Worm (Caenorhabditis elegans) whole organism, L4 larva: ENCODE measurements around the gene C30H6.8.

Experiments
- F10B5.3 ChIP-seq: sonication (generic microtip); optimal IDR thresholded peaks from 2 replicates; lab custom pipeline; 2016; ENCODE audit warnings: mild to moderate bottlenecking, missing genetic modification characterization, missing compliant biosample characterization
- F37D6.2 ChIP-seq: sonication (generic microtip); optimal IDR thresholded peaks from 2 replicates; lab custom pipeline; 2016; ENCODE audit warnings: mild to moderate bottlenecking, missing genetic modification characterization, missing compliant biosample characterization
- F49E8.2 ChIP-seq: sonication (generic microtip); optimal IDR thresholded peaks from 2 replicates; lab custom pipeline; 2016; ENCODE audit warnings: missing compliant biosample characterization, mild to moderate bottlenecking, missing genetic modification characterization, borderline replicate concordance
- R02D3.7 ChIP-seq: fragments of 150-350 bp; sonication (generic microtip); optimal IDR thresholded peaks from 3 replicates; lab custom pipeline; 2014; ENCODE audit warnings: missing biosample characterization, missing genetic modification characterization
- T26A8.4 ChIP-seq: fragments of 200-800 bp; sonication (Bioruptor generic); IDR thresholded peaks from 2 replicates; pipeline ENCODE4 v1.3.6; 2022; ENCODE audit warnings: missing genetic modification characterization, missing compliant biosample characterization
- Y5F2A.4 ChIP-seq: fragments of 200-800 bp; sonication (Bioruptor generic); optimal IDR thresholded peaks from 2 replicates; lab custom pipeline; 2018; ENCODE audit warnings: mild to moderate bottlenecking, missing genetic modification characterization, missing compliant biosample characterization
- aha-1 ChIP-seq: fragments of 150-350 bp; peaks from one replicate; lab custom pipeline; 2014; ENCODE audit warnings: missing biosample characterization, missing genetic modification characterization
- ceh-20 ChIP-seq: fragments of 200-800 bp; sonication (Bioruptor generic); IDR thresholded peaks from 2 replicates; pipeline ENCODE4 v1.3.6; 2022; ENCODE audit warnings: missing genetic modification reagents, missing genetic modification characterization, missing compliant biosample characterization
- ceh-32 ChIP-seq: sonication (generic microtip); optimal IDR thresholded peaks from 2 replicates; lab custom pipeline; 2016; ENCODE audit warnings: mild to moderate bottlenecking, missing genetic modification characterization, missing compliant biosample characterization; ENCODE audit not compliant: poor library complexity
- ceh-44 ChIP-seq: fragments of 200-800 bp; sonication (Bioruptor generic); IDR thresholded peaks from 2 replicates; pipeline ENCODE4 v1.3.6; 2022; ENCODE audit warnings: missing genetic modification reagents, missing genetic modification characterization, missing compliant biosample characterization
- ceh-62 ChIP-seq: sonication (generic microtip); optimal IDR thresholded peaks from 2 replicates; lab custom pipeline; 2017; ENCODE audit warnings: missing biosample characterization, missing genetic modification characterization
- ceh-82 ChIP-seq: sonication (generic microtip); optimal IDR thresholded peaks from 2 replicates; lab custom pipeline; 2017; ENCODE audit warnings: missing biosample characterization, missing genetic modification characterization
- ces-1 ChIP-seq: fragments of 150-350 bp; sonication (generic microtip); optimal IDR thresholded peaks from 4 replicates; lab custom pipeline; 2014; ENCODE audit warnings: missing biosample characterization, missing genetic modification reagents, missing genetic modification characterization
- cey-2 ChIP-seq: sonication (generic microtip); optimal IDR thresholded peaks from 3 replicates; lab custom pipeline; 2017; ENCODE audit warnings: missing genetic modification characterization, mild to moderate bottlenecking, missing compliant biosample characterization, antibody characterized with exemption, borderline replicate concordance; ENCODE audit not compliant: insufficient read depth
- ctbp-1 ChIP-seq: fragments of 200-800 bp; sonication (Bioruptor generic); IDR thresholded peaks from 2 replicates; pipeline ENCODE4 v1.3.6; 2022; ENCODE audit warnings: missing genetic modification reagents, missing genetic modification characterization, missing compliant biosample characterization
- daf-12 ChIP-seq: fragments of 150-350 bp; optimal IDR thresholded peaks from 2 replicates; lab custom pipeline; 2014; ENCODE audit warnings: missing biosample characterization, missing genetic modification reagents, missing genetic modification characterization
- daf-16 ChIP-seq, 3 experiments: sonication (generic microtip); optimal IDR thresholded peaks; 2 replicates each; lab custom pipeline; 2016 to 2017; ENCODE audit warnings: missing genetic modification characterization in 3 of 3, missing genetic modification reagents in 3 of 3, mild to moderate bottlenecking in 2 of 3, missing compliant biosample characterization in 2 of 3, missing biosample characterization in 1 of 3, moderate library complexity in 1 of 3
- dmd-6 ChIP-seq: fragments of 200-800 bp; sonication (Bioruptor generic); IDR thresholded peaks from 2 replicates; pipeline ENCODE4 v1.3.6; 2022; ENCODE audit warnings: missing genetic modification reagents, missing genetic modification characterization, missing compliant biosample characterization
- dve-1 ChIP-seq: sonication (generic microtip); optimal IDR thresholded peaks from 2 replicates; lab custom pipeline; 2017; ENCODE audit warnings: antibody characterized with exemption, mild to moderate bottlenecking, missing genetic modification characterization, missing compliant biosample characterization; ENCODE audit not compliant: insufficient read depth
- egl-27 ChIP-seq: sonication (generic microtip); optimal IDR thresholded peaks from 3 replicates; lab custom pipeline; 2017; ENCODE audit warnings: missing biosample characterization, missing genetic modification reagents, missing genetic modification characterization
- fkh-10 ChIP-seq: fragments of 150-350 bp; optimal IDR thresholded peaks from 2 replicates; lab custom pipeline; 2014; ENCODE audit warnings: missing biosample characterization, missing genetic modification reagents, missing genetic modification characterization
- hmg-1.1 ChIP-seq: fragments of 200-800 bp; sonication (Bioruptor generic); IDR thresholded peaks from 2 replicates; pipeline ENCODE4 v1.3.6; 2022; ENCODE audit warnings: missing genetic modification reagents, missing genetic modification characterization, missing compliant biosample characterization
- lin-1 ChIP-seq: fragments of 200-800 bp; sonication (Bioruptor generic); IDR thresholded peaks from 2 replicates; pipeline ENCODE4 v1.3.6; 2022; ENCODE audit warnings: missing genetic modification reagents, missing genetic modification characterization, missing compliant biosample characterization
- lin-15B ChIP-seq: fragments of 150-350 bp; sonication (generic microtip); optimal IDR thresholded peaks from 3 replicates; lab custom pipeline; 2014; ENCODE audit warnings: missing biosample characterization, missing genetic modification characterization
- lin-29 ChIP-seq: fragments of 200-800 bp; sonication (Bioruptor generic); IDR thresholded peaks from 2 replicates; pipeline ENCODE4 v1.3.6; 2022; ENCODE audit warnings: missing genetic modification reagents, missing genetic modification characterization, missing compliant biosample characterization
- lin-38 ChIP-seq: fragments of 200-800 bp; sonication (Bioruptor generic); IDR thresholded peaks from 2 replicates; pipeline ENCODE4 v1.3.6; 2022; ENCODE audit warnings: missing genetic modification reagents, missing genetic modification characterization, missing compliant biosample characterization
- lir-3 ChIP-seq: sonication (generic microtip); optimal IDR thresholded peaks from 2 replicates; lab custom pipeline; 2016; ENCODE audit warnings: mild to moderate bottlenecking, missing genetic modification characterization, missing compliant biosample characterization
- lsy-2 ChIP-seq, 2 experiments: fragments of 150-350 bp in 1 of 2; sonication (generic microtip) in 1 of 2; optimal IDR thresholded peaks; 2 replicates each; lab custom pipeline; 2014 to 2017; ENCODE audit warnings: missing biosample characterization in 2 of 2, missing genetic modification characterization in 2 of 2
- mdl-1 ChIP-seq, 2 experiments: fragments of 150-350 bp in 1 of 2; sonication (generic microtip) in 1 of 2; optimal IDR thresholded peaks; 2 replicates each; lab custom pipeline; 2014 to 2017; ENCODE audit warnings: missing biosample characterization in 2 of 2, missing genetic modification characterization in 2 of 2
- mep-1 ChIP-seq: fragments of 150-350 bp; sonication (generic microtip); optimal IDR thresholded peaks from 3 replicates; lab custom pipeline; 2014; ENCODE audit warnings: missing biosample characterization, missing genetic modification characterization
- mxl-3 ChIP-seq: fragments of 200-800 bp; sonication (Bioruptor generic); optimal IDR thresholded peaks from 2 replicates; lab custom pipeline; 2018; ENCODE audit warnings: mild to moderate bottlenecking, missing genetic modification characterization, missing compliant biosample characterization
- nhr-10 ChIP-seq: fragments of 150-350 bp; optimal IDR thresholded peaks from 2 replicates; lab custom pipeline; 2014; ENCODE audit warnings: missing biosample characterization, missing genetic modification characterization
- nhr-111 ChIP-seq: fragments of 200-800 bp; sonication (Bioruptor generic); optimal IDR thresholded peaks from 2 replicates; lab custom pipeline; 2018; ENCODE audit warnings: mild to moderate bottlenecking, missing genetic modification characterization, missing compliant biosample characterization
- nhr-237 ChIP-seq: sonication (generic microtip); optimal IDR thresholded peaks from 2 replicates; lab custom pipeline; 2017; ENCODE audit warnings: missing biosample characterization, missing genetic modification characterization
- nhr-28 ChIP-seq: fragments of 150-350 bp; optimal IDR thresholded peaks from 2 replicates; lab custom pipeline; 2014; ENCODE audit warnings: missing biosample characterization, missing genetic modification characterization
- nhr-41 ChIP-seq: fragments of 200-800 bp; sonication (Bioruptor generic); IDR thresholded peaks from 2 replicates; pipeline ENCODE4 v1.3.6; 2022; ENCODE audit warnings: missing genetic modification reagents, missing genetic modification characterization, missing compliant biosample characterization
- nhr-42 ChIP-seq: fragments of 200-800 bp; sonication (Bioruptor generic); IDR thresholded peaks from 2 replicates; pipeline ENCODE4 v1.3.6; 2022; ENCODE audit warnings: missing genetic modification characterization, missing compliant biosample characterization
- nhr-48 ChIP-seq: sonication (generic microtip); optimal IDR thresholded peaks from 2 replicates; lab custom pipeline; 2016; ENCODE audit warnings: mild to moderate bottlenecking, missing genetic modification characterization, missing compliant biosample characterization
- nhr-76 ChIP-seq: fragments of 150-350 bp; optimal IDR thresholded peaks from 2 replicates; lab custom pipeline; 2014; ENCODE audit warnings: missing biosample characterization, missing genetic modification characterization
- pqm-1 ChIP-seq: sonication (generic microtip); optimal IDR thresholded peaks from 2 replicates; lab custom pipeline; 2017; ENCODE audit warnings: missing biosample characterization, missing genetic modification characterization
- set-16 ChIP-seq: fragments of 200-800 bp; sonication (Bioruptor generic); IDR thresholded peaks from 2 replicates; pipeline ENCODE4 v1.3.6; 2022; ENCODE audit warnings: missing genetic modification reagents, missing genetic modification characterization, missing compliant biosample characterization
- tag-97 ChIP-seq: fragments of 200-800 bp; sonication (Bioruptor generic); IDR thresholded peaks from 2 replicates; pipeline ENCODE4 v1.3.6; 2022; ENCODE audit warnings: missing genetic modification characterization, missing compliant biosample characterization
- unc-130 ChIP-seq: sonication (generic microtip); optimal IDR thresholded peaks from 2 replicates; lab custom pipeline; 2016; ENCODE audit warnings: missing genetic modification reagents, missing genetic modification characterization, missing compliant biosample characterization
- vab-7 ChIP-seq: fragments of 200-800 bp; sonication (Bioruptor generic); IDR thresholded peaks from 2 replicates; pipeline ENCODE4 v1.3.6; 2022; ENCODE audit warnings: missing genetic modification reagents, missing genetic modification characterization, missing compliant biosample characterization
- zip-2 ChIP-seq: fragments of 150-350 bp; optimal IDR thresholded peaks from 2 replicates; lab custom pipeline; 2014; ENCODE audit warnings: missing biosample characterization, missing genetic modification characterization
- ztf-7 ChIP-seq: fragments of 150-350 bp; optimal IDR thresholded peaks from 2 replicates; lab custom pipeline; 2014; ENCODE audit warnings: missing biosample characterization, missing genetic modification characterization

The C30H6.8 gene

DNA sequence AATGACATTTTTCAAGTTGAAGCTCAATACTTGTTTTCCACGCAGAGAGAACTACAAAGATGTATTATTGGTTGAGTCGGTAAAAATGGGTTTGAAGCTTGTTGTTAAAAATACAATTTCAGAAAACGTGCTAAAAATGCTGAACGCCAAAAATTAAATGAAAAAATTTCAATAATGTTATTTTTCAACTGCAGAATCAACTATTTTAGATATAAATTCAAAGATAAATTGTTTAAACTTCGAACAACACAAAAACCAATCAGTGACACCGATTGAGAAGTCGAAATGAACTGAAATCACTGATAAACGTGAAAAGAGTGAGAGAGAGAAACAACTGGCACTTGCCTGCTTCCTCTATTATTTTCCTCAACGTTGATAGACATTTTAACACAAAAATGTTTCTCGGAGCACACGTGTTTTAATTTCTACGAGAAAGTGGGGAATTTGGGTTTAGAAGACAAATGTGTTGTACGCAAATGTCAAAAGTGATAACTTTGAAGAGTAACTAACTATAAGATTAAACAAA is 5.4 kb downstream of the C30H6.8 start, which contains the start of gene T02D1.8:
Gene T02D1.8 (minus strand): TSS at position 51 of the 526 bp plus-strand sequence.
- TF ChIP-seq mxl-3 (GFP tag; lab: Kevin White, UChicago) (peak; percentile 74), lin-29 (no peak), pqm-1 (tag; lab: Kevin White, UChicago) (peak; percentile 78), ztf-7 (tag; lab: Kevin White, UChicago) (no peak), F37D6.2 (tag; lab: Kevin White, UChicago) (no peak), daf-16 (GFP tag; optimal IDR thresholded peaks at IDR 0.05; lab: Kevin White, UChicago) (no peak), daf-16 (tag; optimal IDR thresholded peaks at IDR 0.05; lab: Kevin White, UChicago) (peak; percentile 60), aha-1 (tag; lab: Kevin White, UChicago) (no peak), nhr-76 (tag; lab: Kevin White, UChicago) (no peak), T26A8.4 (no peak), nhr-111 (GFP tag; lab: Kevin White, UChicago) (no peak), vab-7 (no peak), lin-1 (GFP tag; lab: Robert Waterston, UW) (no peak), nhr-10 (no peak), ces-1 (GFP tag; lab: Kevin White, UChicago) (no peak), nhr-28 (tag; lab: Kevin White, UChicago) (peak; percentile 64), Y5F2A.4 (GFP tag; lab: Kevin White, UChicago) (no peak), nhr-42 (GFP tag; lab: Robert Waterston, UW) (no peak), dmd-6 (GFP tag; lab: Robert Waterston, UW) (peak; percentile 75), hmg-1.1 (GFP tag; lab: Robert Waterston, UW) (no peak), daf-12 (no peak), ceh-44 (GFP tag; lab: Robert Waterston, UW) (no peak), mep-1 (tag; lab: Kevin White, UChicago) (no peak), ceh-62 (tag; lab: Kevin White, UChicago) (no peak), fkh-10 (GFP tag; lab: Kevin White, UChicago) (no peak), zip-2 (tag; lab: Kevin White, UChicago) (no peak), R02D3.7 (tag; lab: Kevin White, UChicago) (no peak), ceh-82 (no peak), egl-27 (tag; lab: Kevin White, UChicago) (no peak), ctbp-1 (no peak), lin-38 (GFP tag; lab: Robert Waterston, UW) (no peak), set-16 (GFP tag; lab: Robert Waterston, UW) (no peak), nhr-237 (tag; lab: Kevin White, UChicago) (no peak), mdl-1 (tag; optimal IDR thresholded peaks at IDR 0.05; lab: Kevin White, UChicago) (no peak), ceh-32 (tag; lab: Kevin White, UChicago) (no peak), lsy-2 (tag; optimal IDR thresholded peaks at IDR 0.05; lab: Kevin White, UChicago) (no peak), tag-97 (GFP tag; lab: Robert Waterston, UW) (no peak)
- TF ChIP-seq, all 104 proteins: peak for 5

ce11 chrIV:17395910-17396309 is 13.8 kb downstream of the C30H6.8 start, which contains the start of gene sru-15:
Gene sru-15 (plus strand): TSS chrIV:17396210.
- TF ChIP-seq lir-3 (no peak), ceh-20 (GFP tag; lab: Robert Waterston, UW) (no peak), unc-130 (GFP tag; lab: Kevin White, UChicago) (no peak), cey-2 (tag; lab: Kevin White, UChicago) (no peak), daf-12 (no peak), nhr-41 (GFP tag; lab: Robert Waterston, UW) (no peak), mep-1 (tag; lab: Kevin White, UChicago) (no peak), F10B5.3 (no peak), F49E8.2 (tag; lab: Kevin White, UChicago) (no peak), egl-27 (tag; lab: Kevin White, UChicago) (no peak), lin-15B (tag; lab: Kevin White, UChicago) (no peak), lin-38 (GFP tag; lab: Robert Waterston, UW) (no peak), dve-1 (no peak), nhr-48 (no peak)
- TF ChIP-seq, all 104 proteins: peak for 0
